Worm (Caenorhabditis elegans) whole organism, L4/young adult: ENCODE data around the gene ZK1248.19.

Experiments
- W03F9.2 ChIP-seq: fragments of 150-350 bp; optimal IDR thresholded peaks from 2 replicates; lab custom pipeline; 2014; ENCODE audit warnings: missing biosample characterization, missing genetic modification characterization
- dao-5 ChIP-seq: sonication (generic microtip); optimal IDR thresholded peaks from 2 replicates; lab custom pipeline; 2016; ENCODE audit warnings: missing genotype, missing genetic modification characterization, moderate library complexity, missing compliant biosample characterization
- him-1 ChIP-seq: sonication (generic microtip); optimal IDR thresholded peaks from 2 replicates; lab custom pipeline; 2016; ENCODE audit warnings: missing genotype, missing genetic modification reagents, missing genetic modification characterization, missing compliant biosample characterization

ce11 chrII:5794195-5794594 lies 45.0 kb downstream of the ZK1248.19 start, which contains the start of gene acdh-8:
- no peak for TF ChIP-seq dao-5 (tag; lab: Kevin White, UChicago)
- TF ChIP-seq W03F9.2 (tag; lab: Kevin White, UChicago) = no peak
- TF ChIP-seq him-1 = no peak
